Fruit fly (Drosophila melanogaster) whole organism, embryonic: ENCODE results near the gene CG31068.

Experiments
- CG1024 ChIP-seq: fragments of 200-800 bp; sonication (Bioruptor generic); IDR thresholded peaks from 2 replicates; pipeline ENCODE4 v1.3.6; 2022; ENCODE audit warnings: missing biosample characterization, missing genetic modification characterization
- CG10431 ChIP-seq: fragments of 200-800 bp; sonication (Bioruptor generic); optimal IDR thresholded peaks from 3 replicates; lab custom pipeline; 2018; ENCODE audit warnings: missing biosample characterization, mild to moderate bottlenecking, missing genetic modification characterization
- CG11247 ChIP-seq: fragments of 200-800 bp; sonication (Bioruptor generic); IDR thresholded peaks from 2 replicates; pipeline ENCODE4 v1.3.6; 2022; ENCODE audit warnings: missing biosample characterization, missing genetic modification characterization
- CG11504 ChIP-seq: fragments of 200-800 bp; sonication (Bioruptor generic); optimal IDR thresholded peaks from 3 replicates; lab custom pipeline; 2019; ENCODE audit warnings: missing biosample characterization, mild to moderate bottlenecking, missing genetic modification characterization, moderate library complexity
- CG11723 ChIP-seq: fragments of 200-800 bp; sonication (Bioruptor generic); optimal IDR thresholded peaks from 2 replicates; lab custom pipeline; 2017; ENCODE audit warnings: missing biosample characterization, mild to moderate bottlenecking, missing genetic modification characterization
- CG12071 ChIP-seq: fragments of 200-800 bp; sonication (Bioruptor generic); optimal IDR thresholded peaks from 3 replicates; lab custom pipeline; 2018; ENCODE audit warnings: missing biosample characterization, mild to moderate bottlenecking, missing genetic modification characterization
- CG12219 ChIP-seq: fragments of 200-800 bp; sonication (Bioruptor generic); optimal IDR thresholded peaks from 3 replicates; lab custom pipeline; 2018; ENCODE audit warnings: missing biosample characterization, mild to moderate bottlenecking, missing genetic modification characterization
- CG12942 ChIP-seq: fragments of 200-800 bp; sonication (Bioruptor generic); optimal IDR thresholded peaks from 3 replicates; lab custom pipeline; 2016; ENCODE audit warnings: missing biosample characterization, missing genetic modification characterization
- CG15011 ChIP-seq: fragments of 200-800 bp; sonication (Bioruptor generic); optimal IDR thresholded peaks from 3 replicates; lab custom pipeline; 2018; ENCODE audit warnings: missing biosample characterization, mild to moderate bottlenecking, missing genetic modification characterization
- CG1647 ChIP-seq: fragments of 200-800 bp; sonication (Bioruptor generic); optimal IDR thresholded peaks from 3 replicates; lab custom pipeline; 2016; ENCODE audit warnings: missing biosample characterization, missing genetic modification characterization
- CG17359 ChIP-seq: fragments of 200-800 bp; sonication (Bioruptor generic); optimal IDR thresholded peaks from 3 replicates; lab custom pipeline; 2018; ENCODE audit warnings: missing biosample characterization, mild to moderate bottlenecking, missing genetic modification characterization, moderate library complexity
- CG17385 ChIP-seq: fragments of 200-800 bp; sonication (Bioruptor generic); optimal IDR thresholded peaks from 3 replicates; lab custom pipeline; 2018; ENCODE audit warnings: missing biosample characterization, mild to moderate bottlenecking, missing genetic modification characterization
- CG1832 ChIP-seq: fragments of 200-800 bp; sonication (Bioruptor generic); optimal IDR thresholded peaks from 2 replicates; lab custom pipeline; 2017; ENCODE audit warnings: missing biosample characterization, mild to moderate bottlenecking, missing genetic modification characterization, inconsistent platforms
- CG2678 ChIP-seq: fragments of 200-800 bp; sonication (Bioruptor generic); optimal IDR thresholded peaks from 3 replicates; lab custom pipeline; 2019; ENCODE audit warnings: missing biosample characterization, mild to moderate bottlenecking, missing genetic modification characterization, moderate library complexity
- CG33213 ChIP-seq: fragments of 200-800 bp; sonication (Bioruptor generic); optimal IDR thresholded peaks from 3 replicates; lab custom pipeline; 2016; ENCODE audit warnings: missing biosample characterization, missing genetic modification characterization
- CG7271 ChIP-seq: fragments of 200-800 bp; sonication (Bioruptor generic); optimal IDR thresholded peaks from 2 replicates; lab custom pipeline; 2018; ENCODE audit warnings: missing biosample characterization, mild to moderate bottlenecking, missing genetic modification characterization, moderate library complexity
- CG7839 ChIP-seq: fragments of 200-800 bp; sonication (Bioruptor generic); optimal IDR thresholded peaks from 3 replicates; lab custom pipeline; 2018; ENCODE audit warnings: missing biosample characterization, mild to moderate bottlenecking, missing genetic modification characterization, moderate library complexity
- CG7928 ChIP-seq: fragments of 200-800 bp; sonication (Bioruptor generic); optimal IDR thresholded peaks from 2 replicates; lab custom pipeline; 2017; ENCODE audit warnings: missing biosample characterization, mild to moderate bottlenecking, missing genetic modification characterization
- CG8089 ChIP-seq: fragments of 200-800 bp; sonication (Bioruptor generic); optimal IDR thresholded peaks from 3 replicates; lab custom pipeline; 2016; ENCODE audit warnings: missing biosample characterization, missing genetic modification characterization
- CG8924 ChIP-seq: fragments of 200-800 bp; optimal IDR thresholded peaks from 3 replicates; lab custom pipeline; 2019; ENCODE audit warnings: missing biosample characterization, mild to moderate bottlenecking, missing genetic modification characterization, moderate library complexity
- CG9437 ChIP-seq: fragments of 200-800 bp; sonication (Bioruptor generic); optimal IDR thresholded peaks from 2 replicates; lab custom pipeline; 2018; ENCODE audit warnings: missing biosample characterization, mild to moderate bottlenecking, missing genetic modification characterization
- CHES-1-like ChIP-seq: fragments of 200-800 bp; sonication (Bioruptor generic); optimal IDR thresholded peaks from 2 replicates; lab custom pipeline; 2016; ENCODE audit warnings: missing biosample characterization, missing genetic modification characterization
- E2f1 ChIP-seq: fragments of 200-800 bp; sonication (Bioruptor generic); IDR thresholded peaks from 2 replicates; pipeline ENCODE4 v1.3.6; 2022; ENCODE audit warnings: missing biosample characterization, missing genetic modification characterization
- ERR ChIP-seq: fragments of 200-800 bp; sonication (Bioruptor generic); optimal IDR thresholded peaks from 2 replicates; lab custom pipeline; 2016; ENCODE audit warnings: missing biosample characterization, missing genetic modification characterization
- Elba2 ChIP-seq: fragments of 200-800 bp; sonication (Bioruptor generic); optimal IDR thresholded peaks from 3 replicates; lab custom pipeline; 2016; ENCODE audit warnings: missing biosample characterization, missing genetic modification characterization
- Lpt ChIP-seq: fragments of >200 bp; optimal IDR thresholded peaks from 2 replicates; lab custom pipeline; 2018; ENCODE audit warnings: missing biosample characterization, missing genetic modification characterization
- Mad ChIP-seq: fragments of 200-800 bp; sonication (Bioruptor generic); optimal IDR thresholded peaks from 2 replicates; lab custom pipeline; 2016; ENCODE audit warnings: missing biosample characterization, missing genetic modification characterization
- Med ChIP-seq: fragments of 200-800 bp; sonication (Bioruptor generic); peaks from one replicate; lab custom pipeline; 2016; ENCODE audit warnings: missing biosample characterization, missing genetic modification characterization, mild to moderate bottlenecking, inconsistent platforms, moderate library complexity
- Nf-YB ChIP-seq: fragments of 200-800 bp; sonication (Bioruptor generic); optimal IDR thresholded peaks from 3 replicates; lab custom pipeline; 2019; ENCODE audit warnings: missing biosample characterization, mild to moderate bottlenecking, missing genetic modification characterization, moderate library complexity
- Sox102F ChIP-seq: fragments of 200-800 bp; sonication (Bioruptor generic); optimal IDR thresholded peaks from 2 replicates; lab custom pipeline; 2018; ENCODE audit warnings: missing biosample characterization, mild to moderate bottlenecking, missing genetic modification characterization, moderate library complexity
- Sry-β ChIP-seq: fragments of 200-800 bp; sonication (Bioruptor generic); optimal IDR thresholded peaks from 2 replicates; lab custom pipeline; 2018; ENCODE audit warnings: missing biosample characterization, mild to moderate bottlenecking, missing genetic modification characterization, moderate library complexity
- Xbp1 ChIP-seq: fragments of 200-800 bp; sonication (Bioruptor generic); optimal IDR thresholded peaks from 3 replicates; lab custom pipeline; 2016; ENCODE audit warnings: missing biosample characterization, mild to moderate bottlenecking, missing genetic modification characterization
- ac ChIP-seq: fragments of 200-800 bp; sonication (Bioruptor generic); optimal IDR thresholded peaks from 3 replicates; lab custom pipeline; 2017; ENCODE audit warnings: missing biosample characterization, mild to moderate bottlenecking, missing genetic modification characterization
- bcd ChIP-seq: fragments of 200-800 bp; sonication (Bioruptor generic); optimal IDR thresholded peaks from 2 replicates; lab custom pipeline; 2017; ENCODE audit warnings: missing biosample characterization, mild to moderate bottlenecking, missing genetic modification characterization
- caup ChIP-seq: fragments of 200-800 bp; sonication (Bioruptor generic); optimal IDR thresholded peaks from 3 replicates; lab custom pipeline; 2017; ENCODE audit warnings: missing biosample characterization, mild to moderate bottlenecking, missing genetic modification characterization, moderate library complexity; ENCODE audit not compliant: severe bottlenecking
- disco-r ChIP-seq: fragments of 200-800 bp; sonication (Bioruptor generic); optimal IDR thresholded peaks from 2 replicates; lab custom pipeline; 2016; ENCODE audit warnings: missing biosample characterization, missing genetic modification characterization
- emc ChIP-seq: fragments of 200-800 bp; sonication (Bioruptor generic); optimal IDR thresholded peaks from 2 replicates; lab custom pipeline; 2016; ENCODE audit warnings: missing biosample characterization, missing genetic modification characterization
- ewg ChIP-seq: fragments of 200-800 bp; sonication (Bioruptor generic); optimal IDR thresholded peaks from 3 replicates; lab custom pipeline; 2017; ENCODE audit warnings: mild to moderate bottlenecking, missing biosample characterization, missing genetic modification reagents, missing genetic modification characterization
- eyg ChIP-seq: fragments of 200-800 bp; sonication (Bioruptor generic); optimal IDR thresholded peaks from 3 replicates; lab custom pipeline; 2016; ENCODE audit warnings: missing biosample characterization, missing genetic modification characterization
- fd102C ChIP-seq: fragments of 200-800 bp; sonication (Bioruptor generic); optimal IDR thresholded peaks from 2 replicates; lab custom pipeline; 2018; ENCODE audit warnings: missing biosample characterization, mild to moderate bottlenecking, missing genetic modification characterization, moderate library complexity
- gce ChIP-seq: fragments of 200-800 bp; sonication (Bioruptor generic); IDR thresholded peaks from 3 replicates; pipeline ENCODE4 v1.3.6; 2022; ENCODE audit warnings: missing biosample characterization, missing genetic modification characterization
- jumu ChIP-seq: fragments of 200-800 bp; sonication (Bioruptor generic); optimal IDR thresholded peaks from 3 replicates; lab custom pipeline; 2016; ENCODE audit warnings: missing biosample characterization, missing genetic modification characterization
- lab ChIP-seq: fragments of 200-800 bp; sonication (Bioruptor generic); optimal IDR thresholded peaks from 3 replicates; lab custom pipeline; 2017; ENCODE audit warnings: missing biosample characterization, missing genetic modification characterization, mild to moderate bottlenecking, moderate library complexity, missing genetic modification reagents
- onecut ChIP-seq: fragments of 200-800 bp; sonication (Bioruptor generic); IDR thresholded peaks from 2 replicates; pipeline ENCODE4 v1.3.6; 2022; ENCODE audit warnings: missing biosample characterization, missing genetic modification characterization
- p53 ChIP-seq: fragments of 200-800 bp; sonication (Bioruptor generic); optimal IDR thresholded peaks from 2 replicates; lab custom pipeline; 2016; ENCODE audit warnings: missing biosample characterization, missing genetic modification characterization
- seq ChIP-seq: fragments of 200-800 bp; sonication (Bioruptor generic); IDR thresholded peaks from 2 replicates; pipeline ENCODE4 v1.3.6; 2022; ENCODE audit warnings: missing biosample characterization, missing genetic modification characterization
- tll ChIP-seq, 2 experiments: fragments of 200-800 bp in 1 of 2; fragments of >200 bp in 1 of 2; sonication (Bioruptor generic) in 1 of 2; optimal IDR thresholded peaks; 2 replicates each; lab custom pipeline; 2017 to 2019; ENCODE audit warnings: missing biosample characterization in 2 of 2, missing genetic modification characterization in 2 of 2, mild to moderate bottlenecking in 1 of 2, moderate library complexity in 1 of 2
- vfl ChIP-seq: fragments of 200-800 bp; sonication (Bioruptor generic); optimal IDR thresholded peaks from 2 replicates; lab custom pipeline; 2016; ENCODE audit warnings: missing biosample characterization, missing genetic modification characterization
- wek ChIP-seq: fragments of 200-800 bp; sonication (Bioruptor generic); optimal IDR thresholded peaks from 3 replicates; lab custom pipeline; 2018; ENCODE audit warnings: missing biosample characterization, mild to moderate bottlenecking, missing genetic modification characterization, moderate library complexity

Gene CG31068

DNA sequence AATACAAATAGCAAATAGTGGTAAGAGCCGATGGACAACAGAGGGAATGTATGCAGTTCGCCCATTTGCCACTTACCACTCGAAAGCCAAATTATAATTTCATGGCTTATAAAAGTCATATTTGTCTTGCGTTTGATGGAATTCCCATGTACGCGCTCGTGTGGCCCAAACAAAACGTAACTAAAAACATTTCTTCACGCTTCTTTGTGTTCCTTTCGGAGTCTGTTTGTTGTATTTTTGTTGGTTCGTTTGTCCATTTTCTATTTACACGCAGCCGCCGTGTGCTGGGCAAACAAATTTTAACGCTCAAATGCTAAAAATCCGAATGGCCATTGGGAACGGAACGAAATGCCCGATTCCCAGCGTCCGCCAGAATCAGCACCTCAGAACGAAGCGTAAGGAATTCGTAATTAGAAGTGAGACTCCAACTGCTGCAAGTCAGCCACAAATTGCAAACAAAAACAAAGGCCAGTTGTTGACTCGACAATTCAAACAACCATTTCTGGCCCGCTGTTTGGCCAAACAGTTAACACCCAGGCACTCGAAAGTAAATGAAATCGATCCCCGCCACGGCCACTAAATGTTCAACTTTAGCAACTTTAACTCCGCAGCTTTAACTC lies 24.7 kb upstream of the CG31068 start (continued):
- TF ChIP-seq CG1832, result no peak
- peak; percentile 74; the same call in 1 of the 2 replicates for TF ChIP-seq seq
- TF ChIP-seq CG9437 (GFP tag; lab: Kevin White, UChicago), result no peak
- TF ChIP-seq CG11247 (GFP tag; lab: Robert Waterston, UW), result 0 out of 2 replicates have a peak, but pooled peaks have one; percentile 38
- TF ChIP-seq CG8089 (GFP tag; lab: Kevin White, UChicago), result peak; percentile 50
- peak; percentile 24 for TF ChIP-seq CG11504 (tag; lab: Kevin White, UChicago)
- no peak for TF ChIP-seq Elba2 (GFP tag; lab: Kevin White, UChicago)
- no peak for TF ChIP-seq ERR (GFP tag; lab: Kevin White, UChicago)
- TF ChIP-seq CG12071, result peak; percentile 64
- peak; percentile 10 for TF ChIP-seq CG10431 (GFP tag; lab: Kevin White, UChicago)
- no peak for TF ChIP-seq vfl
- peak; percentile 37 for TF ChIP-seq CHES-1-like (GFP tag; lab: Kevin White, UChicago)
- TF ChIP-seq CG12942 (GFP tag; lab: Kevin White, UChicago), result peak; percentile 27
- peak; percentile 9 for TF ChIP-seq Nf-YB (GFP tag; lab: Kevin White, UChicago)
- TF ChIP-seq CG7271 (tag; lab: Kevin White, UChicago), result peak; percentile 76
- peak; percentile 30 for TF ChIP-seq CG17385
- peak; percentile 12 for TF ChIP-seq Sox102F
- no peak for TF ChIP-seq CG7928
- peak; percentile 6 for TF ChIP-seq CG1647 (GFP tag; lab: Kevin White, UChicago)
- no peak for TF ChIP-seq CG12219 (GFP tag; lab: Kevin White, UChicago)
- peak; percentile 40; the same call in 1 of the 2 replicates for TF ChIP-seq CG1024 (GFP tag; lab: Robert Waterston, UW)
- TF ChIP-seq CG33213 (GFP tag; lab: Kevin White, UChicago), result peak; percentile 57
- TF ChIP-seq ac, result peak; percentile 15
- no peak for TF ChIP-seq emc (GFP tag; lab: Kevin White, UChicago)
- TF ChIP-seq E2f1 (GFP tag; lab: Robert Waterston, UW), result no peak
- no peak for TF ChIP-seq Xbp1 (GFP tag; lab: Kevin White, UChicago)
- peak; percentile 21 for TF ChIP-seq ewg
- no peak for TF ChIP-seq Mad
- TF ChIP-seq eyg, result no peak
- peak; percentile 70; the same call in 1 of the 3 replicates for TF ChIP-seq gce
- peak; percentile 52 for TF ChIP-seq caup (GFP tag; lab: Kevin White, UChicago)
- TF ChIP-seq CG8924 (tag; lab: Kevin White, UChicago), result peak; percentile 42
- TF ChIP-seq Lpt (GFP tag; lab: Kevin White, UChicago), result no peak
- peak; percentile 60 for TF ChIP-seq CG17359 (tag; lab: Kevin White, UChicago)
- TF ChIP-seq bcd, result peak; percentile 51
- TF ChIP-seq Med (GFP tag; lab: Kevin White, UChicago), result peak; percentile 79
- TF ChIP-seq tll (GFP tag; optimal IDR thresholded peaks at IDR 0.05; lab: Kevin White, UChicago), result peak in 1 of 2 experiments; percentile 90
- TF ChIP-seq Sry-β (GFP tag; lab: Kevin White, UChicago), result no peak
- TF ChIP-seq CG2678 (tag; lab: Kevin White, UChicago), result peak; percentile 68
- TF ChIP-seq fd102C (GFP tag; lab: Kevin White, UChicago), result peak; percentile 66
- TF ChIP-seq CG7839 (tag; lab: Kevin White, UChicago), result peak; percentile 5
- TF ChIP-seq jumu (GFP tag; lab: Kevin White, UChicago), result no peak
- TF ChIP-seq lab (GFP tag; lab: Kevin White, UChicago), result peak; percentile 56
- peak; percentile 59 for TF ChIP-seq onecut (GFP tag; lab: Robert Waterston, UW)
- no peak for TF ChIP-seq disco-r (GFP tag; lab: Kevin White, UChicago)
- peak; percentile 34 for TF ChIP-seq CG11723
- peak; percentile 9 for TF ChIP-seq p53 (GFP tag; lab: Kevin White, UChicago)
- peak; percentile 72 for TF ChIP-seq wek
- TF ChIP-seq CG15011, result peak; percentile 36
